Fruit fly (Drosophila melanogaster): ENCODE data around the gene U2af38.

U2af38 gene

DNA sequence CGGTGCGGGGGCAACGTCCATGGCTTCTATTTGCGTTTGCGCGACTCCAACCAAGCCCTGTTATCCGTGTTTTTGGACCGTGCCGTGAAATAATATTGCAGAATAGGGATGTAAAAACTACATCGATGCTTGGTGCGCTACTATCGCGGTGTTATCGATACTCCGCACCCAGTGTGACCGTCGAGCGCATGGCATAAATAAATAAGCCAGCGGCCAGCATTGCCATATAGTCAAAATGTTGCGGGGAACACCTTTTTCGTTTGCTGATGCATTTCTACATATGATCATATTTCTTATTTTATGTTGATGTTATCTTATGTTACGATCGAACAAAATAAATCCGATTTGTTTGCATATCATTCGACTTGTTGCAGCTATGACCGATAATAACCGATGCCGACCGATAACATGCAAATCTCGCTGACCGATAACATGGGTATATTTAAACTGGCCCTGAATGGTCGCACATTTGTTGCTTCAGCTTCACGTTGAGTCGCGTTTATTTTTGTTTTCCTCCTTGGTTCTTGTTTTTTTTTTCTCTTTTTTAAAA is 17.3 kb downstream of the U2af38 start, which contains the start of gene smo (continued):
- TF ChIP-seq twi (tag; optimal IDR thresholded peaks at IDR 0.05) (peak; percentile 25), CG12155 (GFP tag; optimal IDR thresholded peaks at IDR 0.05) (no peak), CG1602 (GFP tag; optimal IDR thresholded peaks at IDR 0.05) (peak; percentile 10), CG12391 (tag; optimal IDR thresholded peaks at IDR 0.05) (peak; percentile 57), maf-S (GFP tag; optimal IDR thresholded peaks at IDR 0.05) (peak; percentile 29), Aef1 (GFP tag; IDR thresholded peaks at IDR 0.05) (no peak), Side (GFP tag; optimal IDR thresholded peaks at IDR 0.05) (peak; percentile 73), CG9817 (tag; optimal IDR thresholded peaks at IDR 0.05) (no peak), gro (GFP tag; optimal IDR thresholded peaks at IDR 0.05) (peak; percentile 32), bbx (GFP tag; IDR thresholded peaks at IDR 0.05; ENCODE audit: partially characterized antibody) (peak; percentile 72), CG10543 (GFP tag; optimal IDR thresholded peaks at IDR 0.05) (no peak), hbn (GFP tag; IDR thresholded peaks at IDR 0.05; ENCODE audit: partially characterized antibody) (peak; percentile 79), CG7556 (GFP tag; optimal IDR thresholded peaks at IDR 0.05) (no peak), CG11696 (GFP tag; IDR thresholded peaks at IDR 0.05) (no peak), GATAe (GFP tag; conservative IDR thresholded peaks at IDR 0.05) (no peak), BEAF-32 (GFP tag; optimal IDR thresholded peaks at IDR 0.05) (peak; percentile 97), Eip74EF (GFP tag; optimal IDR thresholded peaks at IDR 0.05) (no peak), CG11504 (tag; optimal IDR thresholded peaks at IDR 0.05) (peak; percentile 99), CG15601 (tag; optimal IDR thresholded peaks at IDR 0.05) (peak; percentile 29), tgo (GFP tag; IDR thresholded peaks at IDR 0.05) (no peak), exex (tag; optimal IDR thresholded peaks at IDR 0.05) (no peak), trem (tag; optimal IDR thresholded peaks at IDR 0.05) (peak; percentile 81), CG17385 (GFP tag; optimal IDR thresholded peaks at IDR 0.05) (no peak), Drgx (GFP tag; IDR thresholded peaks at IDR 0.05) (no peak), nau (GFP tag; optimal IDR thresholded peaks at IDR 0.05) (no peak), cwo (GFP tag; optimal IDR thresholded peaks at IDR 0.05) (no peak), peb (GFP tag; IDR thresholded peaks at IDR 0.05) (no peak), CG2889 (GFP tag; IDR thresholded peaks at IDR 0.05) (no peak), Oli (tag; optimal IDR thresholded peaks at IDR 0.05) (no peak), h (optimal IDR thresholded peaks at IDR 0.05) (no peak), ken (GFP tag; IDR thresholded peaks at IDR 0.05) (no peak), CG8944 (GFP tag; optimal IDR thresholded peaks at IDR 0.05) (peak; percentile 54), Gsc (GFP tag; IDR thresholded peaks at IDR 0.05) (no peak), Atf6 (GFP tag; IDR thresholded peaks at IDR 0.05) (no peak), gt (GFP tag; IDR thresholded peaks at IDR 0.05) (no peak), ind (GFP tag; optimal IDR thresholded peaks at IDR 0.05) (peak; percentile 26), MTF-1 (GFP tag; optimal IDR thresholded peaks at IDR 0.05; ENCODE audit: borderline replicate concordance) (no peak), Lpt (GFP tag; optimal IDR thresholded peaks at IDR 0.05) (no peak), CG12744 (GFP tag; optimal IDR thresholded peaks at IDR 0.05) (no peak), CG1024 (GFP tag; IDR thresholded peaks at IDR 0.05) (no peak), az2 (GFP tag; optimal IDR thresholded peaks at IDR 0.05) (no peak), CG13287 (GFP tag; IDR thresholded peaks at IDR 0.05; ENCODE audit: partially characterized antibody) (peak; percentile 90), Atf-2 (GFP tag; optimal IDR thresholded peaks at IDR 0.05) (no peak), CG6175 (GFP tag; IDR thresholded peaks at IDR 0.05) (no peak), Usf (GFP tag; optimal IDR thresholded peaks at IDR 0.05) (no peak), tin (GFP tag; optimal IDR thresholded peaks at IDR 0.05) (peak; percentile 29), lola (GFP tag; optimal IDR thresholded peaks at IDR 0.05) (no peak), nerfin-2 (GFP tag; IDR thresholded peaks at IDR 0.05; ENCODE audit: partially characterized antibody) (peak; percentile 55; the same call in 1 of the 2 replicates), hth (optimal IDR thresholded peaks at IDR 0.05) (no peak), CG7987 (GFP tag; optimal IDR thresholded peaks at IDR 0.05) (no peak), sug (tag; optimal IDR thresholded peaks at IDR 0.05) (peak; percentile 35)
